Worm (Caenorhabditis elegans) whole organism, midembryonic: ENCODE measurements around the gene ugt-38.

Source experiments
- T22C8.4 ChIP-seq: fragments of 200-800 bp; sonication (Bioruptor generic); IDR thresholded peaks from 2 replicates; pipeline ENCODE4 v1.3.6; 2022; ENCODE audit warnings: missing genetic modification characterization, missing compliant biosample characterization
- cog-1 ChIP-seq: sonication (generic microtip); optimal IDR thresholded peaks from 2 replicates; lab custom pipeline; 2016; ENCODE audit warnings: missing genetic modification characterization, missing compliant biosample characterization
- flt-1 ChIP-seq: fragments of 200-800 bp; sonication (Bioruptor generic); IDR thresholded peaks from 2 replicates; pipeline ENCODE4 v1.3.6; 2022; ENCODE audit warnings: missing genetic modification characterization, missing compliant biosample characterization
- klf-2 ChIP-seq: fragments of 200-800 bp; sonication (Bioruptor generic); conservative IDR thresholded peaks from 2 replicates; pipeline ENCODE4 v1.3.6; 2022; ENCODE audit warnings: missing genetic modification reagents, missing genetic modification characterization, missing compliant biosample characterization
- med-1 ChIP-seq: sonication (generic microtip); optimal IDR thresholded peaks from 2 replicates; lab custom pipeline; 2017; ENCODE audit warnings: missing genetic modification characterization, mild to moderate bottlenecking, missing compliant biosample characterization, antibody characterized with exemption, missing genetic modification reagents; ENCODE audit not compliant: insufficient read depth
- ref-1 ChIP-seq: fragments of 200-800 bp; sonication (Bioruptor generic); conservative IDR thresholded peaks from 2 replicates; pipeline ENCODE4 v1.3.6; 2022; ENCODE audit warnings: missing genetic modification reagents, missing genetic modification characterization, missing compliant biosample characterization
- tab-1 ChIP-seq: fragments of 200-800 bp; sonication (Bioruptor generic); IDR thresholded peaks from 2 replicates; pipeline ENCODE4 v1.3.6; 2022; ENCODE audit warnings: missing genetic modification characterization, missing compliant biosample characterization
- ztf-23 ChIP-seq: fragments of 200-800 bp; sonication (Bioruptor generic); IDR thresholded peaks from 2 replicates; pipeline ENCODE4 v1.3.6; 2022; ENCODE audit warnings: missing genetic modification reagents, missing genetic modification characterization, missing compliant biosample characterization
- ztf-29 ChIP-seq: fragments of 200-800 bp; sonication (Bioruptor generic); IDR thresholded peaks from 2 replicates; pipeline ENCODE4 v1.3.6; 2022; ENCODE audit warnings: missing genetic modification reagents, missing genetic modification characterization, missing compliant biosample characterization

ugt-38 gene

DNA sequence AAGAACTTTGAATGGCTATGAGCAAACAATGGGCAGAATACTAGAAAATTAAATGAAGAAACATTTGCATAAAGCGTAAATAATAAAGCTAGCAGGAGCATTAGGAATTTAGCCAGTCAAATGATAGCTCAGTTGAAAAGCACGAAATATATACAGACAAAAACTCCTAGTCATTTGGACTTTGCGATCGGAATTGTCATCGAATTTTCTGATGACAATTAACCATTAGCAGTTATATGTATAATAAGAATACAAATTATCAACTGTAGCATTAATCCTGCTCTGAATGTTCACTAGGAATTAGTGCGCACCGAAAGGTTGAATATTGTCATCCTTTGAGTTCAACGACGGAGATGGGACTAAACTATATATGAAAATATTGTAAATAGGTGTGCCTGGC, at the start of gene ugt-38:
Gene ugt-38, minus strand, starts transcription at position 101 of the 400 bp plus-strand sequence.
- TF ChIP-seq cog-1, result no peak
- no peak for TF ChIP-seq ref-1 (GFP tag; lab: Robert Waterston, UW)
- no peak for TF ChIP-seq T22C8.4 (GFP tag; lab: Robert Waterston, UW)
- TF ChIP-seq klf-2 (GFP tag; lab: Robert Waterston, UW), result no peak
- no peak for TF ChIP-seq tab-1 (GFP tag; lab: Robert Waterston, UW)
- no peak for TF ChIP-seq flt-1
- TF ChIP-seq ztf-29 (GFP tag; lab: Robert Waterston, UW), result no peak
- TF ChIP-seq ztf-23 (GFP tag; lab: Robert Waterston, UW), result no peak
- no peak for TF ChIP-seq med-1 (GFP tag; lab: Kevin White, UChicago)

DNA sequence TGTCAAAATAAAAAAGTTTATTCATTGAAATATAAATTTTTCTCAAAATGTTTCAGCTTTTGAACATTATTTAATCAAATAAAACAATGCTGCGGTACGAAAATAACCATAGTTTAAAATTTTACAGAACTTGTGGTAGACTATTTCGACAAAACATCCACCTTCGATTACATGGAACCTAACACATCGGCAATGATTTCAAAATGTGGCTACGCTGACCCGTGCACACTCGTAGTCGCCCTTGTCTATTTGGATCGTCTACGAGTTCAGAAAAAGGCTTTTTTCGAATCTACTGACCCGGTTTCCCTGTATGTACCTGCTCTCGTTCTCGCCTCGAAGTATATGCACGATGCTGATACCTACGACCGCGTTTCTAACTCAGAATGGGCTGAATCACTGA, 49.8 kb upstream of the ugt-38 start:
- TF ChIP-seq med-1 (GFP tag; lab: Kevin White, UChicago) (no peak), klf-2 (GFP tag; lab: Robert Waterston, UW) (no peak), cog-1 (no peak), ref-1 (GFP tag; lab: Robert Waterston, UW) (no peak), tab-1 (GFP tag; lab: Robert Waterston, UW) (no peak), ztf-29 (GFP tag; lab: Robert Waterston, UW) (no peak), T22C8.4 (GFP tag; lab: Robert Waterston, UW) (no peak), flt-1 (no peak), ztf-23 (GFP tag; lab: Robert Waterston, UW) (no peak)

DNA sequence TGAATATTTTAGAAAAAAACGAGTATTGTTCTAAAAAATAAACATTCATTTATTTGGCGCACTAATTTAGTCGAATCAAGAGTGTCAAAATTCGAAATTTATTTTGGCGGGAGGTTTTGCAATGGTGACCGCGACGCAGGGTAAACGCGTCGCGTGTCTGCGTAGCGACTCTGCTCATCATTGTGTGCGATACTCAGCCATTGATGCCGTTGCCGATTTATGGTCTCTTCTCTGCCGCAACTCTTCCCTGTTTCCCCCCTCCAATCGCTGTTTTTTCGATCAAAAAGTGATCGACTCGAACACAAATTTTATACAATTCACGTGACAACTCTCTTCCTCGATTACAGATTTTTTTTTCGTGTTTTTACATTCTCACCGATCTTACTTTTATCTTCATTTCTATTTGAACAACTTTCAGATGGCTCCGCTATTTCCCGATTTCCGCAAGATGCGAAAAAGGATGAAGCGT, 49.3 kb upstream of the ugt-38 start, which contains the start of gene F09G2.2:
Gene F09G2.2, plus strand, starts transcription at position 419 of the 469 bp plus-strand sequence.
- TF ChIP-seq ztf-23 (GFP tag; lab: Robert Waterston, UW), result no peak
- peak; percentile 43 for TF ChIP-seq cog-1
- no peak for TF ChIP-seq tab-1 (GFP tag; lab: Robert Waterston, UW)
- TF ChIP-seq flt-1, result peak; percentile 72

DNA sequence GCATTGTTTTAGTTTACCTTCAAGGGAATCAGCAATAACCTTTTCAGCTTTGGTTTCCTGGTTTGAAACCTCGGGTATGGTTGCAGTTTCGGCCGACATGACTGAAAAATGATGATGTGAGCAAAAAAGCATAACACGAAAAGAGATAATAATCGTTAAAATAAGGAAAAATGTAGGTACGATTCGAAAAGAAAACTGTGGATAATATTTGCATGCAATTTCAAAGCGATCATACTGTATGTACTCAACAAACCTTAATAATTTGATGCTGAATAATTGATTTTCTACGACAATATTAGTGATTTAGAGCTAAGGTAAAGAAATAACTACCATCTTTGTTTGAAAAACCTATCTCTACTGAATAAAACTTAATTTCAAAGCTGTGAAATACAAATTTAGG, 48.8 kb upstream of the ugt-38 start, which contains the start of gene attf-2:
Gene attf-2, minus strand, starts transcription at position 101 of the 400 bp plus-strand sequence.
- no peak for TF ChIP-seq ztf-29 (GFP tag; lab: Robert Waterston, UW)
- no peak for TF ChIP-seq tab-1 (GFP tag; lab: Robert Waterston, UW)
- no peak for TF ChIP-seq flt-1
- TF ChIP-seq T22C8.4 (GFP tag; lab: Robert Waterston, UW), result no peak
- no peak for TF ChIP-seq med-1 (GFP tag; lab: Kevin White, UChicago)
- no peak for TF ChIP-seq ref-1 (GFP tag; lab: Robert Waterston, UW)
- TF ChIP-seq ztf-23 (GFP tag; lab: Robert Waterston, UW), result no peak
- no peak for TF ChIP-seq cog-1
- no peak for TF ChIP-seq klf-2 (GFP tag; lab: Robert Waterston, UW)

DNA sequence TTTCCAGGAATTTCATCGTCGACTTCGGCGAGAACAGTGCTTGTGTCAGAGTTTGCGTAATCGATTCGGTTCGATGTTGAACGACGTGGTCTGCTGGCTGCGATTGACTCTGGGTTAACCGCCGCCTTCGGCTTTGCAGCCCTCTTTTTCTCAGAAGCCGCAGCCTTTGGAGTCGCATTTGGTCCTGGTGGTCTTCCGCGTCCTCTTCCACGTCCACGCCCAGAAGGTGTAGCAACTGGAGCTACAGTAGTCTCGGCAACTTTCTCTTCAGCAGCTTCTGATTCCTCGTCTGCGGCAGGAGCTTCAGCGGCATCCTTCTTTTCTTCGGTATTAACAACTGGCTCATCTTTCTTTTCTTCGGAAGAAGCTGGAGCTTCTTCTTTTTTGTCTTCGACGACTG, 47.5 kb upstream of the ugt-38 start:
- no peak for TF ChIP-seq ztf-23 (GFP tag; lab: Robert Waterston, UW)
- no peak for TF ChIP-seq flt-1
- TF ChIP-seq cog-1, result no peak
- no peak for TF ChIP-seq med-1 (GFP tag; lab: Kevin White, UChicago)
- no peak for TF ChIP-seq T22C8.4 (GFP tag; lab: Robert Waterston, UW)
- TF ChIP-seq ztf-29 (GFP tag; lab: Robert Waterston, UW), result no peak
- no peak for TF ChIP-seq ref-1 (GFP tag; lab: Robert Waterston, UW)
- TF ChIP-seq klf-2 (GFP tag; lab: Robert Waterston, UW), result no peak
- TF ChIP-seq tab-1 (GFP tag; lab: Robert Waterston, UW), result no peak

DNA sequence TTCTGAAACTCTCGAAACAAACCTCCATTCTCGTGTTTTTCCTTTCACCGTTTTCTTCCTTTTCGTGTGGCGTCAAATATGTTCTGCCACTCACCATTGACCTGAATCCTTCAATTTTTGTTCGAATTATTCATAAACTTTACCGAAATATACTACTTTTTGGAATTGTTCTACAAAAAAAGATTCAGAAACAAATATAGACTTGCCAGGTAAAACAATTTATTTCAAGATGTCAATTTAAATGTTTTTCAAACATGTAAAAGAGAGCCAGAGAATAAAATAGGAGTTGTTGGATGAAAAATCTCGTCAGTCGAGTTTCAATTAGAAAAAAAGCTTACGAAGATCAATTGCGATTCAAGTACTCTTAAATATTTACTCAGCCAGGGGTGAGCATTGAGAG, 46.3 kb upstream of the ugt-38 start, which contains the start of gene F09G2.8:
Gene F09G2.8, minus strand, starts transcription at position 101 of the 400 bp plus-strand sequence.
- TF ChIP-seq cog-1, result no peak
- TF ChIP-seq klf-2 (GFP tag; lab: Robert Waterston, UW), result no peak

DNA sequence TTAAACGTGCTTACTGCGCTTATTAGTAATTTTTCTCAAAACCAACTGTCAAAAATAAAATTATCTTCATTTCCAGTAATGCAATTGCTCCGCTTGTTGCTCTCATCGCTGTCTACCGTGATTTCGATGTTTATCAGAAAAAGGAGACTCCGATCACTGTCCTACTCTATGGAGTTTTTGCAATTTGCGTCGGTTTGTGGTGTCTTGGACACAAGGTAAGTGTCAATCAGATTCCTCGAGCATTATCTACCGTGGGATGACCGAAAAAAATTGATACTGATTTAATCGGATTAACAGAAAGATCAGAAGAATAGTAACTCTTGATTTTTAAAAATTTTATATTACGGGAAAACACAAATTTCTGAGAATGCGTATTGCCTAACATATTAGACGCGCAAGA, 40.0 kb upstream of the ugt-38 start:
- TF ChIP-seq T22C8.4 (GFP tag; lab: Robert Waterston, UW) (no peak), klf-2 (GFP tag; lab: Robert Waterston, UW) (no peak), ztf-23 (GFP tag; lab: Robert Waterston, UW) (no peak), med-1 (GFP tag; lab: Kevin White, UChicago) (no peak), cog-1 (no peak), ref-1 (GFP tag; lab: Robert Waterston, UW) (no peak), flt-1 (no peak), ztf-29 (GFP tag; lab: Robert Waterston, UW) (no peak), tab-1 (GFP tag; lab: Robert Waterston, UW) (no peak)

DNA sequence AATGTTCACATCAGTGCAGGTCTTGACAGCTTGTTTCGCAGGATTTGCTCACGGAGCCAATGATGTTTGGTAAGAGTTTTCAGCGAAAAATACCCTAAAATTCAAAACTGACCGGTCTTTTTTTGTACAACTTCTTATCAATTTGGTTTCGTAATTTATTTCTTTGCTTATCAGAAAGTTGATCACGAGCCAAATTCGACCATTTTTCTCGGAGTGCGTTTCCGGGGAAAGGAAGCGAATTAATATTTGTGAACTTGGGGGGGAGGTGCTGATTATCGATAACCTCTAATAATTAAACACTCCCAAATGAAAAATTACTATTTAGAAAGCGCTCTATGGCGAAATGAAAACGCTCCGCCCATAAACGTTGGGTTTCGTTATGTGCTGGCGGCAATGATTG, 39.3 kb upstream of the ugt-38 start:
- TF ChIP-seq klf-2 (GFP tag; lab: Robert Waterston, UW) (no peak), cog-1 (no peak), tab-1 (GFP tag; lab: Robert Waterston, UW) (no peak), T22C8.4 (GFP tag; lab: Robert Waterston, UW) (no peak), med-1 (GFP tag; lab: Kevin White, UChicago) (no peak), ztf-23 (GFP tag; lab: Robert Waterston, UW) (no peak), ref-1 (GFP tag; lab: Robert Waterston, UW) (no peak), ztf-29 (GFP tag; lab: Robert Waterston, UW) (no peak), flt-1 (no peak)

DNA sequence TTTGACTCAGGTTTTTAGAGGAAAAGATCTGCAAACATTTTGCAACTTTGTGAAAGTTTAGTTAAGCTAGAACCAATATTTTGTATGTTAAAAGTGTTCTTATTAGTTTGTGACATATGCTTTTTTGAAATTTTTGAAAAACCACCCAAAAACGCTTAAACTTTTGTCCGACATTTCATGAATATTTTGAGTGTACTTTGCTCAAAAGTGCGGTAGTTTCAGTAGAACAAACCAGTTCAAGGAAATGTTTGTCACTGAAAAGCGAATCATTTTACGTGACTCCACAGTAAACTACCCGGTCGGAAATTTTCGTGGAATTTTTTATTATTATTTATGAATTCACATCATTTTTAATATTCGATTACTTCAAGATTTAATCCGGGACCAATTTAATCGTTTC, 37.3 kb upstream of the ugt-38 start, which contains the start of gene pitr-5:
Gene pitr-5, plus strand, starts transcription at position 301 of the 400 bp plus-strand sequence.
- TF ChIP-seq flt-1, result no peak
- no peak for TF ChIP-seq cog-1
- no peak for TF ChIP-seq tab-1 (GFP tag; lab: Robert Waterston, UW)

DNA sequence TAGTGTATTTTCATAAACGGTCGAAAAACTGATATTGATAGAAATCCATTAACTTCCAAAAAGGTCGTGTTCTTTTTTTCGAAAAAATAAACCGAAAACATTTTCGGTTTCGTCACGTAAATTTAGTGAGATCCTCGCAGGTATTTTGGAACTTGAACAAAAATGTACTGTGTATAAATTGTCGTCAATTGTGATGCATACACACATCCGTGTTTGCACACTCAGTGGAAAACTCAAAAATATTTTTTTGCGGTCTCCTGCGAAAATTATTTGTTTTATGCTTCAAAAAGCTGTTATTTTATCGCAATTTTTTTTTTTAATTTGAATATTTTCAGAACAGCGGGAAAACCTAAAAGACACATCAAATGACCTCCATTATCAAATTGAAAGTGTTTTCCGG, 31.6 kb upstream of the ugt-38 start, which contains the start of gene cpsf-2:
Gene cpsf-2, plus strand, starts transcription at position 330 of the 400 bp plus-strand sequence.
- TF ChIP-seq ztf-23 (GFP tag; lab: Robert Waterston, UW) (no peak), klf-2 (GFP tag; lab: Robert Waterston, UW) (no peak), flt-1 (no peak), tab-1 (GFP tag; lab: Robert Waterston, UW) (no peak), cog-1 (no peak), ztf-29 (GFP tag; lab: Robert Waterston, UW) (no peak), ref-1 (GFP tag; lab: Robert Waterston, UW) (no peak), T22C8.4 (GFP tag; lab: Robert Waterston, UW) (no peak), med-1 (GFP tag; lab: Kevin White, UChicago) (no peak)
